Worm (Caenorhabditis elegans): Measurements from ENCODE around the gene H40L08.2.

ce11 chrX:15027566-15027965 is 50.0 kb downstream of the H40L08.2 start:
- TF ChIP-seq ztf-4 (tag; optimal IDR thresholded peaks at IDR 0.05) (no peak), ceh-82 (tag; optimal IDR thresholded peaks at IDR 0.05) (no peak), pha-4 (tag; optimal IDR thresholded peaks at IDR 0.05) (no peak), zag-1 (tag; optimal IDR thresholded peaks at IDR 0.05) (no peak), nhr-76 (tag; optimal IDR thresholded peaks at IDR 0.05) (no peak), elt-3 (tag; optimal IDR thresholded peaks at IDR 0.05) (no peak), mdl-1 (tag; optimal IDR thresholded peaks at IDR 0.05) (no peak), ceh-28 (tag; optimal IDR thresholded peaks at IDR 0.05) (no peak), pqm-1 (tag; optimal IDR thresholded peaks at IDR 0.05) (no peak), nhr-25 (tag; optimal IDR thresholded peaks at IDR 0.05) (no peak), ZK546.5 (tag; optimal IDR thresholded peaks at IDR 0.05) (no peak), nhr-28 (tag; optimal IDR thresholded peaks at IDR 0.05) (no peak)
